Worm (Caenorhabditis elegans): ENCODE results near the gene ZK546.4.
"Not testable (repeated sequence)": the region's sequence is repeated elsewhere in the genome, so short reads cannot be mapped to it uniquely, and the experiment has no call there.

Gene ZK546.4

ce11 chrII:4902035-4902434, 35.8 kb upstream of the ZK546.4 start, which contains the start of gene R05F9.9:
Gene R05F9.9 (minus strand): TSS chrII:4902100.
- TF ChIP-seq nhr-47 (tag; optimal IDR thresholded peaks at IDR 0.05), result peak; percentile 3
- TF ChIP-seq nhr-20 (tag; optimal IDR thresholded peaks at IDR 0.05), result peak; percentile 1
- peak; percentile 62 for TF ChIP-seq mep-1 (tag; optimal IDR thresholded peaks at IDR 0.05)
- TF ChIP-seq skn-1 (tag; optimal IDR thresholded peaks at IDR 0.05), result peak; percentile 35
- TF ChIP-seq nhr-71 (tag; optimal IDR thresholded peaks at IDR 0.05), result peak; percentile 52
- peak; percentile 61 for TF ChIP-seq ama-1 (optimal IDR thresholded peaks at IDR 0.05)
- TF ChIP-seq nhr-11 (tag; optimal IDR thresholded peaks at IDR 0.05), result no peak
- no peak for TF ChIP-seq lin-39 (tag; optimal IDR thresholded peaks at IDR 0.05)
- TF ChIP-seq rnt-1 (tag; optimal IDR thresholded peaks at IDR 0.05), result peak; percentile 8
- peak; percentile 33 to 67 for TF ChIP-seq lin-35 (GFP tag; optimal IDR thresholded peaks at IDR 0.05)
- TF ChIP-seq zag-1 (tag; optimal IDR thresholded peaks at IDR 0.05), result no peak
- no peak for TF ChIP-seq grh-1 (GFP tag; IDR thresholded peaks at IDR 0.05)
- peak; percentile 71 for TF ChIP-seq elt-2 (tag; optimal IDR thresholded peaks at IDR 0.05)
- no peak for TF ChIP-seq sup-37 (GFP tag; optimal IDR thresholded peaks at IDR 0.05)
- no peak for TF ChIP-seq lin-15B (tag; optimal IDR thresholded peaks at IDR 0.05)
- TF ChIP-seq nhr-90 (tag; optimal IDR thresholded peaks at IDR 0.05; ENCODE audit: poor library complexity), result peak; percentile 4
- peak; percentile 43 to 54 for TF ChIP-seq lsy-2 (tag; optimal IDR thresholded peaks at IDR 0.05)
- TF ChIP-seq lin-14 (GFP tag; optimal IDR thresholded peaks at IDR 0.05), result peak; percentile 25
- no peak for TF ChIP-seq pax-3 (tag; optimal IDR thresholded peaks at IDR 0.05)
- TF ChIP-seq fos-1 (tag; optimal IDR thresholded peaks at IDR 0.05), result no peak
- peak; percentile 48 for TF ChIP-seq snu-23 (GFP tag; optimal IDR thresholded peaks at IDR 0.05)
- TF ChIP-seq xbp-1 (tag; optimal IDR thresholded peaks at IDR 0.05), result peak; percentile 7
- peak; percentile 39 to 49 for TF ChIP-seq efl-1 (optimal IDR thresholded peaks at IDR 0.05)
- peak; percentile 66 to 93 for TF ChIP-seq efl-1 (GFP tag; optimal IDR thresholded peaks at IDR 0.05 in 1 of 2)
- no peak for TF ChIP-seq tlp-1 (tag; optimal IDR thresholded peaks at IDR 0.05)
- peak; percentile 63 for TF ChIP-seq nhr-85 (tag)
- TF ChIP-seq blmp-1 (tag; optimal IDR thresholded peaks at IDR 0.05), result peak; percentile 37
- TF ChIP-seq fkh-8 (tag; optimal IDR thresholded peaks at IDR 0.05), result no peak
- peak; percentile 3 for TF ChIP-seq tbx-2 (tag; optimal IDR thresholded peaks at IDR 0.05)
- peak; percentile 24 to 73 (median 28) for TF ChIP-seq dpl-1 (GFP tag; optimal IDR thresholded peaks at IDR 0.05)
- TF ChIP-seq ceh-82 (tag; optimal IDR thresholded peaks at IDR 0.05), result peak in 1 of 3 experiments; percentile 40
- TF ChIP-seq aly-2 (tag; optimal IDR thresholded peaks at IDR 0.05), result peak; percentile 24

ce11 chrII:4903696-4904095, 34.1 kb upstream of the ZK546.4 start, which contains the start of gene sgt-1:
Gene sgt-1 (minus strand): TSS chrII:4903796.
- not testable (repeated sequence) for TF ChIP-seq F16B12.6, tlp-1, xbp-1 (tag; optimal IDR thresholded peaks at IDR 0.05)

- peak; percentile 48 for TF ChIP-seq blmp-1 (tag; optimal IDR thresholded peaks at IDR 0.05)
- TF ChIP-seq xbp-1 (tag; optimal IDR thresholded peaks at IDR 0.05), result peak; percentile 65
- TF ChIP-seq ceh-82 (tag; optimal IDR thresholded peaks at IDR 0.05), result peak; percentile 30 to 61 (median 42)
- peak; percentile 87 for TF ChIP-seq rnt-1 (tag; optimal IDR thresholded peaks at IDR 0.05)
- no peak for TF ChIP-seq unc-30 (tag; optimal IDR thresholded peaks at IDR 0.05)
- TF ChIP-seq elt-2 (tag; optimal IDR thresholded peaks at IDR 0.05), result peak; percentile 23
- no peak for TF ChIP-seq Y116A8C.19 (tag; optimal IDR thresholded peaks at IDR 0.05; ENCODE audit: borderline replicate concordance)
- peak; percentile 51 for TF ChIP-seq C16A3.4 (tag; optimal IDR thresholded peaks at IDR 0.05)
- no peak for TF ChIP-seq alr-1 (tag; optimal IDR thresholded peaks at IDR 0.05; ENCODE audit: borderline replicate concordance)
- no peak for TF ChIP-seq C34B4.2 (tag; optimal IDR thresholded peaks at IDR 0.05)
- peak; percentile 60 for TF ChIP-seq swsn-7 (tag; optimal IDR thresholded peaks at IDR 0.05)
- TF ChIP-seq fos-1 (tag; optimal IDR thresholded peaks at IDR 0.05), result peak; percentile 41
- TF ChIP-seq ceh-8 (GFP tag; optimal IDR thresholded peaks at IDR 0.05), result no peak
- peak; percentile 38 to 74 (median 70) for TF ChIP-seq dpl-1 (GFP tag; optimal IDR thresholded peaks at IDR 0.05)
- no peak for TF ChIP-seq sptf-1 (tag; optimal IDR thresholded peaks at IDR 0.05)
- TF ChIP-seq nhr-19 (GFP tag; conservative IDR thresholded peaks at IDR 0.05), result peak; percentile 61
- TF ChIP-seq isw-1 (GFP tag; IDR thresholded peaks at IDR 0.05), result peak; percentile 72
- no peak for TF ChIP-seq hpl-2 (GFP tag; optimal IDR thresholded peaks at IDR 0.05)
- no peak for TF ChIP-seq hlh-17 (GFP tag; optimal IDR thresholded peaks at IDR 0.05; ENCODE audit: borderline replicate concordance)
- peak; percentile 77 to 81 for TF ChIP-seq lin-35 (GFP tag; optimal IDR thresholded peaks at IDR 0.05)
- peak; percentile 56 for TF ChIP-seq dsc-1 (tag; optimal IDR thresholded peaks at IDR 0.05)
- no peak for TF ChIP-seq mab-9 (GFP tag; IDR thresholded peaks at IDR 0.05)
- TF ChIP-seq efl-1 (optimal IDR thresholded peaks at IDR 0.05), result peak; percentile 80 to 89
- TF ChIP-seq efl-1 (GFP tag; optimal IDR thresholded peaks at IDR 0.05 in 1 of 2), result peak; percentile 66 to 95
- TF ChIP-seq nhr-90 (tag; optimal IDR thresholded peaks at IDR 0.05; ENCODE audit: poor library complexity), result no peak
- TF ChIP-seq egl-13 (tag; optimal IDR thresholded peaks at IDR 0.05), result peak; percentile 4
- TF ChIP-seq ces-1 (GFP tag; optimal IDR thresholded peaks at IDR 0.05), result no peak
Observed at ce11 chrII:4904277-4904676, 33.6 kb upstream of the ZK546.4 start.
